Fruit fly (Drosophila melanogaster) whole organism, prepupa: Measurements from ENCODE around the gene CG13457.

Experiments
- CG10631 ChIP-seq: fragments of 200-800 bp; sonication (Bioruptor generic); optimal IDR thresholded peaks from 2 replicates; lab custom pipeline; 2016; ENCODE audit warnings: missing biosample characterization, missing genetic modification characterization
- CG10669 ChIP-seq: fragments of 200-800 bp; sonication (Bioruptor generic); optimal IDR thresholded peaks from 3 replicates; lab custom pipeline; 2018; ENCODE audit warnings: missing biosample characterization, mild to moderate bottlenecking, missing genetic modification characterization, moderate library complexity
- CG11294 ChIP-seq: fragments of 200-800 bp; sonication (Bioruptor generic); IDR thresholded peaks from 2 replicates; pipeline ENCODE4 v1.3.6; 2022; ENCODE audit warnings: missing biosample characterization, missing genetic modification characterization
- CG11762 ChIP-seq: fragments of 200-800 bp; sonication (Bioruptor generic); optimal IDR thresholded peaks from 3 replicates; lab custom pipeline; 2016; ENCODE audit warnings: missing biosample characterization, missing genetic modification characterization; ENCODE audit not compliant: insufficient read depth
- CG11902 ChIP-seq: fragments of 200-800 bp; sonication (Bioruptor generic); optimal IDR thresholded peaks from 3 replicates; lab custom pipeline; 2016; ENCODE audit warnings: missing biosample characterization, missing genetic modification characterization
- CG15336 ChIP-seq: fragments of 200-800 bp; sonication (Bioruptor generic); IDR thresholded peaks from 2 replicates; pipeline ENCODE4 v1.3.6; 2022; ENCODE audit warnings: missing biosample characterization, missing genetic modification characterization
- CG3032 ChIP-seq: fragments of 200-800 bp; optimal IDR thresholded peaks from 2 replicates; lab custom pipeline; 2019; ENCODE audit warnings: missing biosample characterization, mild to moderate bottlenecking, missing genetic modification characterization, moderate library complexity
- CG32006 ChIP-seq: fragments of 200-800 bp; sonication (Bioruptor generic); optimal IDR thresholded peaks from 3 replicates; lab custom pipeline; 2017; ENCODE audit warnings: missing biosample characterization, mild to moderate bottlenecking, missing genetic modification characterization
- CG34406 ChIP-seq: fragments of 200-800 bp; sonication (Bioruptor generic); optimal IDR thresholded peaks from 3 replicates; lab custom pipeline; 2016; ENCODE audit warnings: missing biosample characterization, missing genetic modification characterization
- CG3919 ChIP-seq: fragments of 200-800 bp; sonication (Bioruptor generic); optimal IDR thresholded peaks from 3 replicates; lab custom pipeline; 2016; ENCODE audit warnings: missing biosample characterization, missing genetic modification characterization
- CG4318 ChIP-seq: fragments of 200-800 bp; sonication (Bioruptor generic); optimal IDR thresholded peaks from 3 replicates; lab custom pipeline; 2017; ENCODE audit warnings: missing biosample characterization, mild to moderate bottlenecking, missing genetic modification characterization
- CG6163 ChIP-seq: fragments of 200-800 bp; sonication (Bioruptor generic); IDR thresholded peaks from 3 replicates; pipeline ENCODE4 v1.3.6; 2022; ENCODE audit warnings: missing biosample characterization, missing genetic modification characterization
- CG6792 ChIP-seq: fragments of 200-800 bp; sonication (Bioruptor generic); optimal IDR thresholded peaks from 3 replicates; lab custom pipeline; 2016; ENCODE audit warnings: missing biosample characterization, missing genetic modification characterization
- CG6854 ChIP-seq: fragments of 200-800 bp; sonication (Bioruptor generic); optimal IDR thresholded peaks from 2 replicates; lab custom pipeline; 2017; ENCODE audit warnings: missing biosample characterization, mild to moderate bottlenecking, missing genetic modification characterization
- CG7368 ChIP-seq: fragments of 200-800 bp; sonication (Bioruptor generic); optimal IDR thresholded peaks from 3 replicates; lab custom pipeline; 2016; ENCODE audit warnings: missing biosample characterization, missing genetic modification characterization
- CG8319 ChIP-seq: fragments of 200-800 bp; sonication (Bioruptor generic); optimal IDR thresholded peaks from 3 replicates; lab custom pipeline; 2016; ENCODE audit warnings: missing biosample characterization, missing genetic modification characterization
- CG8632 ChIP-seq: fragments of 200-800 bp; sonication (Bioruptor generic); optimal IDR thresholded peaks from 3 replicates; lab custom pipeline; 2016; ENCODE audit warnings: missing biosample characterization, missing genetic modification characterization
- Eip78C ChIP-seq: fragments of 200-800 bp; sonication (Bioruptor generic); peaks from one replicate; lab custom pipeline; 2016; ENCODE audit warnings: missing biosample characterization, missing genetic modification characterization
- Eip93F ChIP-seq: fragments of 200-800 bp; sonication (Bioruptor generic); optimal IDR thresholded peaks from 2 replicates; lab custom pipeline; 2016; ENCODE audit warnings: missing biosample characterization, mild to moderate bottlenecking, missing genetic modification characterization
- Ets21C ChIP-seq: fragments of 200-800 bp; sonication (Bioruptor generic); optimal IDR thresholded peaks from 3 replicates; lab custom pipeline; 2016; ENCODE audit warnings: missing biosample characterization, missing genetic modification characterization
- Ets96B ChIP-seq: fragments of 200-800 bp; optimal IDR thresholded peaks from 2 replicates; lab custom pipeline; 2019; ENCODE audit warnings: missing biosample characterization, mild to moderate bottlenecking, missing genetic modification characterization, moderate library complexity
- Hr38 ChIP-seq: sonication (Bioruptor generic); optimal IDR thresholded peaks from 2 replicates; lab custom pipeline; 2016; ENCODE audit warnings: missing biosample characterization, missing genetic modification characterization
- Hr39 ChIP-seq: fragments of 200-800 bp; sonication (Bioruptor generic); optimal IDR thresholded peaks from 2 replicates; lab custom pipeline; 2016; ENCODE audit warnings: missing biosample characterization, missing genetic modification characterization
- Lpt ChIP-seq: fragments of 200-800 bp; sonication (Bioruptor generic); optimal IDR thresholded peaks from 3 replicates; lab custom pipeline; 2016; ENCODE audit warnings: missing biosample characterization, missing genetic modification characterization
- Met ChIP-seq: fragments of 200-800 bp; sonication (Bioruptor generic); optimal IDR thresholded peaks from 3 replicates; lab custom pipeline; 2016; ENCODE audit warnings: missing biosample characterization, missing genetic modification characterization
- Smox ChIP-seq: fragments of 200-800 bp; sonication (Bioruptor generic); optimal IDR thresholded peaks from 3 replicates; lab custom pipeline; 2016; ENCODE audit warnings: missing biosample characterization, missing genetic modification characterization
- Sox14 ChIP-seq: fragments of 200-800 bp; sonication (Bioruptor generic); optimal IDR thresholded peaks from 3 replicates; lab custom pipeline; 2016; ENCODE audit warnings: missing biosample characterization, missing genetic modification characterization
- achi ChIP-seq: fragments of 200-800 bp; sonication (Bioruptor generic); optimal IDR thresholded peaks from 3 replicates; lab custom pipeline; 2016; ENCODE audit warnings: missing biosample characterization, missing genetic modification characterization
- acj6 ChIP-seq: fragments of 200-800 bp; sonication (Bioruptor generic); optimal IDR thresholded peaks from 3 replicates; lab custom pipeline; 2016; ENCODE audit warnings: missing biosample characterization, missing genetic modification characterization
- fd59A ChIP-seq: fragments of 200-800 bp; sonication (Bioruptor generic); optimal IDR thresholded peaks from 2 replicates; lab custom pipeline; 2017; ENCODE audit warnings: missing biosample characterization, mild to moderate bottlenecking, missing genetic modification characterization, missing genetic modification reagents
- fd85E ChIP-seq: fragments of 200-800 bp; sonication (Bioruptor generic); optimal IDR thresholded peaks from 3 replicates; lab custom pipeline; 2016; ENCODE audit warnings: missing biosample characterization, missing genetic modification characterization
- fkh ChIP-seq: fragments of 200-800 bp; sonication (Bioruptor generic); optimal IDR thresholded peaks from 3 replicates; lab custom pipeline; 2017; ENCODE audit warnings: missing biosample characterization, mild to moderate bottlenecking, missing genetic modification characterization, moderate library complexity
- lz ChIP-seq: fragments of 200-800 bp; sonication (Bioruptor generic); optimal IDR thresholded peaks from 3 replicates; lab custom pipeline; 2016; ENCODE audit warnings: missing biosample characterization, missing genetic modification characterization
- pdm3 ChIP-seq: fragments of 200-800 bp; sonication (Bioruptor generic); optimal IDR thresholded peaks from 3 replicates; lab custom pipeline; 2016; ENCODE audit warnings: missing biosample characterization, missing genetic modification characterization
- salr ChIP-seq, 2 experiments: fragments of 200-800 bp; sonication (Bioruptor generic); optimal IDR thresholded peaks; 3 replicates each; lab custom pipeline; 2016 to 2018; ENCODE audit warnings: missing biosample characterization in 2 of 2, missing genetic modification characterization in 2 of 2, mild to moderate bottlenecking in 1 of 2
- ss ChIP-seq, 2 experiments: fragments of 200-800 bp; sonication (Bioruptor generic); optimal IDR thresholded peaks; 2 replicates in 1 of 2; 3 replicates in 1 of 2; lab custom pipeline; 2017 to 2018; ENCODE audit warnings: mild to moderate bottlenecking in 2 of 2, missing biosample characterization in 2 of 2, missing genetic modification characterization in 2 of 2, moderate library complexity in 1 of 2
- topi ChIP-seq: fragments of 200-800 bp; sonication (Bioruptor generic); optimal IDR thresholded peaks from 3 replicates; lab custom pipeline; 2016; ENCODE audit warnings: missing biosample characterization, missing genetic modification characterization
- vri ChIP-seq: fragments of 200-800 bp; sonication (Bioruptor generic); optimal IDR thresholded peaks from 3 replicates; lab custom pipeline; 2016; ENCODE audit warnings: missing biosample characterization, mild to moderate bottlenecking, missing genetic modification characterization

The CG13457 gene

dm6 chr3L:15171769-15172403, 40.7 kb upstream of the CG13457 start (continued):
- TF ChIP-seq CG8632 (GFP tag; lab: Kevin White, UChicago) (no peak), pdm3 (no peak), CG8319 (no peak), CG15336 (GFP tag; lab: Robert Waterston, UW) (peak; percentile 77), CG3919 (GFP tag; lab: Kevin White, UChicago) (peak; percentile 34), Hr38 (no peak), Ets96B (tag; lab: Kevin White, UChicago) (no peak), CG34406 (GFP tag; lab: Kevin White, UChicago) (no peak), Smox (GFP tag; lab: Kevin White, UChicago) (no peak), CG6163 (GFP tag; lab: Robert Waterston, UW) (0 out of 3 replicates have a peak, but pooled peaks have one; percentile 17), Lpt (peak; percentile 17), fd85E (GFP tag; lab: Kevin White, UChicago) (no peak), Ets21C (GFP tag; lab: Kevin White, UChicago) (no peak), Met (no peak), Eip93F (GFP tag; lab: Kevin White, UChicago) (no peak), CG6854 (no peak), salr (GFP tag; optimal IDR thresholded peaks at IDR 0.05; lab: Kevin White, UChicago) (peak in 1 of 2 experiments; percentile 35), fkh (GFP tag; lab: Kevin White, UChicago) (no peak), CG10631 (GFP tag; lab: Kevin White, UChicago) (no peak), fd59A (no peak)

dm6 chr3L:15169795-15170194, 38.6 kb upstream of the CG13457 start:
- TF ChIP-seq ss (GFP tag; optimal IDR thresholded peaks at IDR 0.05; lab: Kevin White, UChicago) (no peak), fkh (GFP tag; lab: Kevin White, UChicago) (peak; percentile 46), CG3032 (tag; lab: Kevin White, UChicago) (no peak)

- no peak for TF ChIP-seq Sox14
- no peak for TF ChIP-seq CG10631 (GFP tag; lab: Kevin White, UChicago)
- TF ChIP-seq Lpt: no peak
- TF ChIP-seq Eip78C: no peak
- TF ChIP-seq CG6792 (GFP tag; lab: Kevin White, UChicago): no peak
- TF ChIP-seq CG32006 (GFP tag; lab: Kevin White, UChicago): no peak
Measured at dm6 chr3L:15169010-15169409, 37.8 kb upstream of the CG13457 start.

dm6 chr3L:15163414-15163813, 32.2 kb upstream of the CG13457 start, which contains the start of gene CG7011:
TSS of gene CG7011 (minus strand) at chr3L:15163628.
- no peak for TF ChIP-seq CG10669 (GFP tag; lab: Kevin White, UChicago)
- TF ChIP-seq achi (GFP tag; lab: Kevin White, UChicago): peak; percentile 5
- TF ChIP-seq CG6163 (GFP tag; lab: Robert Waterston, UW): no peak
- TF ChIP-seq Eip78C: peak; percentile 54
- TF ChIP-seq CG8632 (GFP tag; lab: Kevin White, UChicago): no peak
- no peak for TF ChIP-seq vri (GFP tag; lab: Kevin White, UChicago)
- no peak for TF ChIP-seq CG7368 (GFP tag; lab: Kevin White, UChicago)
- no peak for TF ChIP-seq CG11902 (GFP tag; lab: Kevin White, UChicago)
- TF ChIP-seq CG4318 (GFP tag; lab: Kevin White, UChicago): no peak

dm6 chr3L:15162988-15163387, 31.8 kb upstream of the CG13457 start:
- no peak for TF ChIP-seq achi (GFP tag; lab: Kevin White, UChicago)
- no peak for TF ChIP-seq CG10631 (GFP tag; lab: Kevin White, UChicago)
- no peak for TF ChIP-seq lz (GFP tag; lab: Kevin White, UChicago)
- TF ChIP-seq CG3919 (GFP tag; lab: Kevin White, UChicago): no peak
- TF ChIP-seq CG11294 (GFP tag; lab: Robert Waterston, UW): no peak
- no peak for TF ChIP-seq Hr39 (GFP tag; lab: Kevin White, UChicago)
- TF ChIP-seq pdm3: no peak
- no peak for TF ChIP-seq Ets21C (GFP tag; lab: Kevin White, UChicago)
- no peak for TF ChIP-seq fkh (GFP tag; lab: Kevin White, UChicago)
- TF ChIP-seq Eip93F (GFP tag; lab: Kevin White, UChicago): no peak
- no peak for TF ChIP-seq CG7368 (GFP tag; lab: Kevin White, UChicago)
- TF ChIP-seq acj6 (GFP tag; lab: Kevin White, UChicago): no peak
- TF ChIP-seq CG8319: no peak
- TF ChIP-seq topi (GFP tag; lab: Kevin White, UChicago): no peak
- no peak for TF ChIP-seq CG11762 (GFP tag; lab: Kevin White, UChicago)
- no peak for TF ChIP-seq Met
- TF ChIP-seq, all 60 proteins: peak for 0
